Worm (Caenorhabditis elegans): ENCODE data around the gene zig-12.
A peak's percentile ranks its signal among the peaks of the same experiment; 100 is the strongest.

Gene zig-12

DNA sequence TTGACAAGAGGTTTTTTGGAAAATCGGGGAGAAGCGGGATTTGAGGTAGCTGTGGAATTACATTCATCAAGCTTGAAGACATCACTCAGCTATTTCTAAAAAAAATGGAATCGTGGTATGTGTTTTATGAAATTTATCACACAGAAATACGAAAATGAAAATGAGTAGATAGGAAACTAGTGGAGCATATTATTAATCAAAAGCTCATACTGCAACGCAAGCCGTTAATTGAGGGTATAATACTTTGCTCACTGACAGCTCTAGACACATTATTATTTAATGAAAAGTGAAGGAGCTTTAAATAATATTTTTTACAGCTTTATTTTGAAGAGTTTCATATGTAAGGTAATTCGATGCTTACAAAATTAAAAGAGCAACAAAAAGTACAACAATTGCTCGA, 20.8 kb upstream of the zig-12 start, which contains the start of gene M02D8.7:
TSS of gene M02D8.7 (minus strand) at position 101 of the 400 bp plus-strand sequence.
- TF ChIP-seq tbx-7 (tag; optimal IDR thresholded peaks at IDR 0.05): no peak
- TF ChIP-seq pros-1 (tag; optimal IDR thresholded peaks at IDR 0.05): no peak
- no peak for TF ChIP-seq unc-55 (GFP tag; optimal IDR thresholded peaks at IDR 0.05)
- no peak for TF ChIP-seq odd-2 (tag; optimal IDR thresholded peaks at IDR 0.05)
- no peak for TF ChIP-seq sox-2 (GFP tag; IDR thresholded peaks at IDR 0.05)
- TF ChIP-seq fkh-6 (tag; optimal IDR thresholded peaks at IDR 0.05): no peak
- TF ChIP-seq K09A11.1 (tag; optimal IDR thresholded peaks at IDR 0.05; ENCODE audit: insufficient read depth): no peak

DNA sequence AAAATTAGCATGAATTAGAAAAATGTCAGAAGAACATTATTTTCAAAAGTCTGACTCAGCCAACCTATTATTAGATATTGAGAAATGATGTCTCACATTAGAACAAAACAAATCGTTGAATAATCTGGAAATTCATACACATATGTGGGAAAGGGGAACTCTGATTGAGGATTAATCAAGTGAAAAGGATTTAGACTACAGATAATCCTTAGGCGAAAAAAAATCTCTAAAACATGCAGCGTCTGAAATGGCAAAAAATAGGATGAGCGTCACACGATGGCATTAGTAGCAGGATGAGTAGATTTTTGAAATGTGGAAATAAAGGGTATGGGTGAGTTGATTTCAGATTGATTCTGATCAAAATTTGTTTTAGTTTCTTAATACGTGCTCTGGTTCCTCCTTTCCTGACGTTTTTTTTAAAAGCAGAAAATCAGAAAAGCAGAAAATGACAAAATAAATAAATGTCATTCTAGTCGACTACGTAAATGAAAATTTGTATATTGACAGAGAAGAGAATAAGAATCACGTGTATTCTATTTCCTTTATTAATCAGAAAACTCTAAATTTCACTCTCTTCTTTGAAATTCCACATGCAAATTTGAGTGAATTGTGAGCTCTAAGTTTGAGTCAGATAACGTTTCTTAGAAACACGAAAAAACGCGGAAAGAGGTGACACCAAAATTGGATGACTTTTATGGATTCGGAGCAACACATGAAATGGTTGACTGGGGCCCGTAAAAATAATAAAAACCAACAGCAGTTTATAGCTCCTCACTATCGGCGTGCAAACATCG, 19.3 kb upstream of the zig-12 start:
- TF ChIP-seq F13H6.1 (tag; optimal IDR thresholded peaks at IDR 0.05) (no peak), elt-4 (tag; optimal IDR thresholded peaks at IDR 0.05) (no peak), ceh-24 (tag; optimal IDR thresholded peaks at IDR 0.05) (no peak), ceh-19 (GFP tag; optimal IDR thresholded peaks at IDR 0.05) (no peak), syd-9 (tag; optimal IDR thresholded peaks at IDR 0.05) (no peak), Y22D7AL.16 (tag; optimal IDR thresholded peaks at IDR 0.05) (no peak), ceh-6 (GFP tag; optimal IDR thresholded peaks at IDR 0.05) (no peak), ahr-1 (tag; optimal IDR thresholded peaks at IDR 0.05) (no peak)

DNA sequence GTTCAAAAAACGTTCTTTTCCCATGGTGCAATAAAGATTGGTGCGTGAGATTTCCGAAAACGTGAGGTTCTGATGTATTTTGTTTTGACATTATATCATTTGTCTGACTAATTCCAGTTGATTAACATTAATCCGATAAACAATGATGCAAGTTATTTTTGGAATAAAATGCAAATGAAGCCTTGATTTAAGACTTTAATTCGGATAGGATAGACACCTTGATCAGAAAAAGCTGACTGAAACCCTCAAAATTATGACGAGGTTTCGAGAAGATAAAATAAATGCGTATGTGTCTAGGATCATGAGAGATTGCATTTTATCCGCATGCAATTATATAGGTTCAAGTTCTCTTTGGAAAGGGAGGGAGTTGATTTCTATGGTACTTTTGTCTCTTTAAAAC, 18.2 kb upstream of the zig-12 start:
- TF ChIP-seq ztf-16 (tag; optimal IDR thresholded peaks at IDR 0.05) (no peak), nhr-232 (tag; optimal IDR thresholded peaks at IDR 0.05) (no peak), K02D7.2 (tag; optimal IDR thresholded peaks at IDR 0.05) (no peak), madf-2 (tag; optimal IDR thresholded peaks at IDR 0.05) (no peak), fax-1 (tag; optimal IDR thresholded peaks at IDR 0.05) (no peak), hlh-30 (tag; optimal IDR thresholded peaks at IDR 0.05; ENCODE audit: insufficient read depth) (no peak), fkh-6 (tag; optimal IDR thresholded peaks at IDR 0.05) (no peak), ceh-31 (tag; optimal IDR thresholded peaks at IDR 0.05) (no peak), che-1 (tag; optimal IDR thresholded peaks at IDR 0.05) (no peak), nhr-11 (tag; optimal IDR thresholded peaks at IDR 0.05) (no peak)

DNA sequence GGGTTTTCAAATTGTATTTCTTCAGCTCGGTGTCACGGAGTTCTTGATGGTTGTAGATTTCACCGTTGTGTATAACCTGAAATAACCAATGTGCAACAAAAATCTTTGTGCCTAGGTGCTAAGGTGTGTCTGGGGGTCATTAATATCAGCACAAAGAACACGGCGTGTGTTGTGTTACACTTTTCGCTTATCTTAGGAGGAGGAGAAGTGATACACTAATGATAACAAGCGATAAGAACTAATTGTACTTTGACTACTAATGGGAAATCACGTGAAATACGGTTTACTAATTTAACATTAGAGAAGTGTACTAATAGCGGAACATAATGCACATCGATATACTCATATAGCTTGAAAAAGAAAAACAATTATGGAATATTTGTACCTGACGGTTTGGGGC, 13.5 kb upstream of the zig-12 start:
- TF ChIP-seq ztf-16 (tag; optimal IDR thresholded peaks at IDR 0.05) (no peak), ceh-9 (tag; optimal IDR thresholded peaks at IDR 0.05) (no peak), ceh-24 (tag; optimal IDR thresholded peaks at IDR 0.05) (no peak), hlh-15 (tag; optimal IDR thresholded peaks at IDR 0.05) (no peak), elt-2 (tag; optimal IDR thresholded peaks at IDR 0.05) (peak; percentile 95)

DNA sequence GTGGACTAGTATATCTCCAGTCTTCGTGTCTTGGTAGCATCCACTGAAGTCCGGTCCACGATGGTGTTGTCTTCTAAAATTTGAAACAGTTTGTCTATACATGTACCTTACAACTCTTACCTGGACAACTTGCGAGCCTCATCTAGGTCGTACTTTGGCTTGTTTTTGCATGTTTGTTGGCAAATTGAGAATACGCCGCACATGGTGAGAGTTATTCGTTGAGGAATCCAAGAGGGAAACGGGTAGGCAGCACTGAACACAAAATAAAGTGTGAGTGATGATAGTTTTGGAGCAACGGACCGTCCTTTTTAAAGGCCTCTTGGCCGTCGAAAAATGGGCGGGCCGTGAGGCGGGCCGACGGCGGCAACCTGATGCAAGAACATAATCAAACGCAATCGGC, 13.0 kb upstream of the zig-12 start, which contains the start of gene asns-2:
TSS of gene asns-2 (minus strand) at position 282 of the 400 bp plus-strand sequence.
- TF ChIP-seq ceh-14 (tag; optimal IDR thresholded peaks at IDR 0.05) (no peak), ceh-6 (GFP tag; optimal IDR thresholded peaks at IDR 0.05) (no peak), fkh-6 (tag; optimal IDR thresholded peaks at IDR 0.05) (no peak), hlh-13 (GFP tag; optimal IDR thresholded peaks at IDR 0.05) (no peak), elt-2 (tag; optimal IDR thresholded peaks at IDR 0.05) (no peak), zip-5 (tag; optimal IDR thresholded peaks at IDR 0.05) (no peak), nhr-11 (tag; optimal IDR thresholded peaks at IDR 0.05) (no peak), sox-2 (GFP tag; IDR thresholded peaks at IDR 0.05) (no peak), ceh-24 (tag; optimal IDR thresholded peaks at IDR 0.05) (no peak), Y22D7AL.16 (tag; optimal IDR thresholded peaks at IDR 0.05) (no peak), fax-1 (tag; optimal IDR thresholded peaks at IDR 0.05) (no peak), gmeb-2 (tag; optimal IDR thresholded peaks at IDR 0.05) (no peak)

DNA sequence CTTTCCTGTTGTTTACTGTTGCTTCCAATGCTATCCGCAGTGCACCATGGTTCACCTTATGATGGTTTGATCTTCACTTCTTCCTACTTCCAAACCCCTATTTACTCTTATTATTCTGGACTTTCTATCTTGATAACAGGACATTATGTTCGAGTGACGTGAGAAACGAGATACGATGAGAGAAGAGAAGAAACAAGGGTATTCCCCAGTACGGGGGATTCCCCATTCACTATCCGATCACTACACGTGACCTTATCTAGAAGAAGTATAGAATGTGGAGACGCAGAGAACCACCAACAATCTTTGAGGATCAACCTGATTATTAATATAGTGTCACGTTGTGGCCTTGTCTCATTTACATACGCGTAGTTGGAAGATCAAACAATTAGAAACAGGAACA, 11.2 kb upstream of the zig-12 start:
- TF ChIP-seq syd-9 (tag; optimal IDR thresholded peaks at IDR 0.05) (no peak), C08G9.2 (tag; optimal IDR thresholded peaks at IDR 0.05) (no peak), che-1 (tag; optimal IDR thresholded peaks at IDR 0.05) (no peak), hlh-13 (GFP tag; optimal IDR thresholded peaks at IDR 0.05) (no peak), sdc-2 (tag; optimal IDR thresholded peaks at IDR 0.05) (no peak), ceh-6 (GFP tag; optimal IDR thresholded peaks at IDR 0.05) (no peak), hlh-6 (tag; optimal IDR thresholded peaks at IDR 0.05) (no peak), ceh-9 (tag; optimal IDR thresholded peaks at IDR 0.05) (no peak), ceh-48 (tag; optimal IDR thresholded peaks at IDR 0.05) (no peak), hlh-30 (tag; optimal IDR thresholded peaks at IDR 0.05; ENCODE audit: insufficient read depth) (peak; percentile 44), madf-2 (tag; optimal IDR thresholded peaks at IDR 0.05) (no peak), lim-6 (tag; optimal IDR thresholded peaks at IDR 0.05) (no peak), nhr-232 (tag; optimal IDR thresholded peaks at IDR 0.05) (no peak), odd-2 (tag; optimal IDR thresholded peaks at IDR 0.05) (no peak), elt-2 (tag; optimal IDR thresholded peaks at IDR 0.05) (peak; percentile 47), ceh-22 (tag; optimal IDR thresholded peaks at IDR 0.05) (no peak), hlh-8 (tag; optimal IDR thresholded peaks at IDR 0.05) (no peak)

Data from whole organism, late embryonic.